Fruit fly (Drosophila melanogaster): ENCODE measurements around the gene ovo.
A peak's percentile ranks its signal among the peaks of the same experiment; 100 is the strongest.

Gene ovo

DNA sequence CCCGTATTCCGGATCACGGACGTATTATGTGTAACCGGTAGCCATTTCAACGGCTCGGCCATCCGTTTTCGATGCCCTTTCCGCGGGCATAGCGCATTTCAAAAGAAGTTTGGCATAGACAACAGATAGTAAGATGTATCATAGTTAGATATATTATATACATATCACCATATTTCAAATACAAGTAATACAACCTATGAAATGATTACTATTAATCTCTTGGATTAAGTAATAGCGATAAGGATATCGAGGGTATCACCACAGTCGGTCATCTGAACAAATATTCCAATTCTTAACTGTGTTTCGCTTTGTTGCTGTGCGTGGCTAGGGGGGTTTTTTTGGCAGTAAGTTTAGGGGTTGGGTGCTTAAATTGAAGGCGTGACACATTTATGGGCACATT, 47.5 kb downstream of the ovo start (continued):
- TF ChIP-seq pho (GFP tag; optimal IDR thresholded peaks at IDR 0.05) (no peak), wek (GFP tag; optimal IDR thresholded peaks at IDR 0.05) (no peak), ATbp (GFP tag; optimal IDR thresholded peaks at IDR 0.05) (peak; percentile 18), CG17385 (GFP tag; optimal IDR thresholded peaks at IDR 0.05) (peak; percentile 36), sens (GFP tag) (peak; percentile 73), chm (GFP tag; IDR thresholded peaks at IDR 0.05) (no peak), Scr (GFP tag; IDR thresholded peaks at IDR 0.05; ENCODE audit: partially characterized antibody) (no peak), Fer2 (tag; optimal IDR thresholded peaks at IDR 0.05) (no peak), Ets65A (GFP tag) (peak; percentile 22), emc (GFP tag; optimal IDR thresholded peaks at IDR 0.05) (no peak), Sin3A (optimal IDR thresholded peaks at IDR 0.05) (no peak), CG10654 (GFP tag; optimal IDR thresholded peaks at IDR 0.05) (no peak), lov (optimal IDR thresholded peaks at IDR 0.05) (no peak), lov (GFP tag; IDR thresholded peaks at IDR 0.05) (no peak), disco-r (GFP tag; optimal IDR thresholded peaks at IDR 0.05) (no peak), CG4282 (GFP tag; optimal IDR thresholded peaks at IDR 0.05) (no peak), lbe (GFP tag; optimal IDR thresholded peaks at IDR 0.05) (no peak), Doc3 (GFP tag; IDR thresholded peaks at IDR 0.05; ENCODE audit: partially characterized antibody) (no peak), pnt (GFP tag; optimal IDR thresholded peaks at IDR 0.05) (no peak), lab (GFP tag; optimal IDR thresholded peaks at IDR 0.05) (peak; percentile 64), Jarid2 (GFP tag; optimal IDR thresholded peaks at IDR 0.05) (no peak), cad (GFP tag; optimal IDR thresholded peaks at IDR 0.05) (no peak), CG31365 (tag; optimal IDR thresholded peaks at IDR 0.05) (no peak), Dll (GFP tag; IDR thresholded peaks at IDR 0.05; ENCODE audit: partially characterized antibody) (no peak), eve (GFP tag; optimal IDR thresholded peaks at IDR 0.05) (peak in 1 of 2 experiments; percentile 11), seq (GFP tag; IDR thresholded peaks at IDR 0.05) (no peak), CG18599 (GFP tag; optimal IDR thresholded peaks at IDR 0.05) (peak; percentile 80), Gug (GFP tag; IDR thresholded peaks at IDR 0.05) (no peak), Camta (GFP tag; optimal IDR thresholded peaks at IDR 0.05) (no peak), CG33557 (GFP tag; optimal IDR thresholded peaks at IDR 0.05) (no peak), Hmr (GFP tag; optimal IDR thresholded peaks at IDR 0.05) (peak; percentile 49), CG18011 (GFP tag; optimal IDR thresholded peaks at IDR 0.05) (no peak), lmd (GFP tag; IDR thresholded peaks at IDR 0.05) (peak; percentile 28; the same call in 1 of the 2 replicates), CG14860 (GFP tag; IDR thresholded peaks at IDR 0.05; ENCODE audit: partially characterized antibody) (no peak), slp2 (GFP tag; optimal IDR thresholded peaks at IDR 0.05) (no peak), chn (GFP tag; optimal IDR thresholded peaks at IDR 0.05) (no peak), stwl (tag; optimal IDR thresholded peaks at IDR 0.05) (no peak), aop (GFP tag; IDR thresholded peaks at IDR 0.05) (no peak), CG13894 (tag; optimal IDR thresholded peaks at IDR 0.05) (no peak), Sox100B (GFP tag; optimal IDR thresholded peaks at IDR 0.05) (no peak), her (GFP tag; optimal IDR thresholded peaks at IDR 0.05) (no peak), CG12299 (tag; optimal IDR thresholded peaks at IDR 0.05) (peak; percentile 14), CG2120 (GFP tag; optimal IDR thresholded peaks at IDR 0.05) (peak; percentile 42), dati (GFP tag; IDR thresholded peaks at IDR 0.05) (no peak), mam (GFP tag; optimal IDR thresholded peaks at IDR 0.05) (no peak), ci (GFP tag; IDR thresholded peaks at IDR 0.05) (0 out of 3 replicates have a peak, but pooled peaks have one; percentile 32), gsb-n (tag; optimal IDR thresholded peaks at IDR 0.05) (peak; percentile 10), pb (GFP tag; optimal IDR thresholded peaks at IDR 0.05) (no peak), tll (GFP tag; optimal IDR thresholded peaks at IDR 0.05) (no peak), Blimp-1 (GFP tag; optimal IDR thresholded peaks at IDR 0.05) (peak; percentile 42), amos (GFP tag; IDR thresholded peaks at IDR 0.05; ENCODE audit: partially characterized antibody) (no peak), Opbp (GFP tag; IDR thresholded peaks at IDR 0.05; ENCODE audit: partially characterized antibody) (no peak)

All from whole organism, embryonic.